Worm (Caenorhabditis elegans) whole organism, early embryonic: ENCODE data around the gene rab-19.

Experiments
- F13C5.2 ChIP-seq: sonication (generic microtip); optimal IDR thresholded peaks from 2 replicates; lab custom pipeline; 2017; ENCODE audit warnings: mild to moderate bottlenecking, missing genetic modification characterization, inconsistent platforms, missing compliant biosample characterization
- aly-1 ChIP-seq: sonication (generic microtip); optimal IDR thresholded peaks from 2 replicates; lab custom pipeline; 2016; ENCODE audit warnings: missing genetic modification characterization, missing compliant biosample characterization
- ama-1 ChIP-seq: fragments of 150-350 bp; optimal IDR thresholded peaks from 2 replicates; lab custom pipeline; 2014
- ceh-36 ChIP-seq: sonication (generic microtip); optimal IDR thresholded peaks from 2 replicates; lab custom pipeline; 2016; ENCODE audit warnings: missing genetic modification characterization, inconsistent platforms, missing compliant biosample characterization
- flt-1 ChIP-seq: fragments of 200-800 bp; sonication (Bioruptor generic); IDR thresholded peaks from 2 replicates; pipeline ENCODE4 v1.3.6; 2022; ENCODE audit warnings: missing genetic modification characterization, missing compliant biosample characterization
- hmbx-1 ChIP-seq: sonication (generic microtip); optimal IDR thresholded peaks from 2 replicates; lab custom pipeline; 2016; ENCODE audit warnings: mild to moderate bottlenecking, missing genetic modification characterization, missing compliant biosample characterization
- hmg-4 ChIP-seq: fragments of 200-800 bp; sonication (Bioruptor generic); optimal IDR thresholded peaks from 2 replicates; lab custom pipeline; 2018; ENCODE audit warnings: mild to moderate bottlenecking, missing genetic modification characterization, missing compliant biosample characterization
- hnd-1 ChIP-seq: sonication (generic microtip); optimal IDR thresholded peaks from 2 replicates; lab custom pipeline; 2016; ENCODE audit warnings: missing genetic modification characterization, missing compliant biosample characterization
- pes-1 ChIP-seq: fragments of 200-800 bp; sonication (Bioruptor generic); IDR thresholded peaks from 2 replicates; pipeline ENCODE4 v1.3.6; 2022; ENCODE audit warnings: missing genetic modification reagents, missing genetic modification characterization, missing compliant biosample characterization
- sea-1 ChIP-seq: fragments of 200-800 bp; sonication (Bioruptor generic); conservative IDR thresholded peaks from 2 replicates; pipeline ENCODE4 v1.3.6; 2022; ENCODE audit warnings: missing genetic modification characterization, missing compliant biosample characterization
- tbx-11 ChIP-seq: fragments of 200-800 bp; sonication (Bioruptor generic); IDR thresholded peaks from 2 replicates; pipeline ENCODE4 v1.3.6; 2022; ENCODE audit warnings: missing genetic modification characterization, missing compliant biosample characterization
- tbx-37 ChIP-seq: fragments of 200-800 bp; sonication (Bioruptor generic); conservative IDR thresholded peaks from 2 replicates; pipeline ENCODE4 v1.3.6; 2022; ENCODE audit warnings: missing genetic modification reagents, missing genetic modification characterization, missing compliant biosample characterization
- tra-4 ChIP-seq: sonication (generic microtip); optimal IDR thresholded peaks from 2 replicates; lab custom pipeline; 2017; ENCODE audit warnings: missing genetic modification characterization, missing compliant biosample characterization

- TF ChIP-seq hmg-4 (GFP tag; lab: Kevin White, UChicago) (no peak), tra-4 (tag; lab: Kevin White, UChicago) (no peak), ama-1 (lab: Kevin White, UChicago) (no peak), tbx-37 (no peak), tbx-11 (GFP tag; lab: Robert Waterston, UW) (no peak), aly-1 (no peak), ceh-36 (tag; lab: Kevin White, UChicago) (no peak), pes-1 (GFP tag; lab: Robert Waterston, UW) (no peak), hmbx-1 (no peak), flt-1 (GFP tag; lab: Robert Waterston, UW) (no peak), sea-1 (GFP tag; lab: Robert Waterston, UW) (no peak), F13C5.2 (tag; lab: Kevin White, UChicago) (no peak), hnd-1 (no peak)
Measured at ce11 chrIV:13358488-13358887, 25.7 kb downstream of the rab-19 start, which contains the start of gene W02A2.8.
